Worm (Caenorhabditis elegans) whole organism, L4 larva: ENCODE data around the gene T26H5.8.
A peak's percentile ranks its signal among the peaks of the same experiment; 100 is the strongest.

Source experiments
- D1046.2 ChIP-seq: fragments of 200-800 bp; sonication (Bioruptor generic); IDR thresholded peaks from 2 replicates; pipeline ENCODE4 v1.3.6; 2022; ENCODE audit warnings: missing genetic modification characterization, missing compliant biosample characterization
- F26F4.8 ChIP-seq: fragments of 200-800 bp; sonication (Bioruptor generic); conservative IDR thresholded peaks from 2 replicates; pipeline ENCODE4 v1.3.6; 2022; ENCODE audit warnings: missing genetic modification characterization, missing compliant biosample characterization
- F49E8.2 ChIP-seq: sonication (generic microtip); optimal IDR thresholded peaks from 2 replicates; lab custom pipeline; 2016; ENCODE audit warnings: missing compliant biosample characterization, mild to moderate bottlenecking, missing genetic modification characterization, borderline replicate concordance
- T20F7.1 ChIP-seq: fragments of 200-800 bp; sonication (Bioruptor generic); optimal IDR thresholded peaks from 2 replicates; lab custom pipeline; 2018; ENCODE audit warnings: mild to moderate bottlenecking, missing genetic modification characterization, missing compliant biosample characterization
- T26A8.4 ChIP-seq: fragments of 200-800 bp; sonication (Bioruptor generic); IDR thresholded peaks from 2 replicates; pipeline ENCODE4 v1.3.6; 2022; ENCODE audit warnings: missing genetic modification characterization, missing compliant biosample characterization
- Y105C5A.15 ChIP-seq: fragments of 200-800 bp; sonication (Bioruptor generic); IDR thresholded peaks from 2 replicates; pipeline ENCODE4 v1.3.6; 2022; ENCODE audit warnings: missing genetic modification characterization, missing compliant biosample characterization
- ama-1 ChIP-seq: fragments of 150-350 bp; optimal IDR thresholded peaks from 2 replicates; lab custom pipeline; 2014; ENCODE audit warnings: inconsistent platforms, mixed read lengths
- arid-1 ChIP-seq: fragments of 200-800 bp; sonication (Bioruptor generic); conservative IDR thresholded peaks from 2 replicates; pipeline ENCODE4 v1.3.6; 2022; ENCODE audit warnings: missing genetic modification reagents, missing genetic modification characterization, missing compliant biosample characterization
- ceh-20 ChIP-seq: fragments of 200-800 bp; sonication (Bioruptor generic); IDR thresholded peaks from 2 replicates; pipeline ENCODE4 v1.3.6; 2022; ENCODE audit warnings: missing genetic modification reagents, missing genetic modification characterization, missing compliant biosample characterization
- ceh-28 ChIP-seq: fragments of 150-350 bp; optimal IDR thresholded peaks from 2 replicates; lab custom pipeline; 2014; ENCODE audit warnings: missing biosample characterization, missing genetic modification reagents, missing genetic modification characterization
- ceh-44 ChIP-seq: fragments of 200-800 bp; sonication (Bioruptor generic); IDR thresholded peaks from 2 replicates; pipeline ENCODE4 v1.3.6; 2022; ENCODE audit warnings: missing genetic modification reagents, missing genetic modification characterization, missing compliant biosample characterization
- ceh-82 ChIP-seq: sonication (generic microtip); optimal IDR thresholded peaks from 2 replicates; lab custom pipeline; 2017; ENCODE audit warnings: missing biosample characterization, missing genetic modification characterization
- dmd-6 ChIP-seq: fragments of 200-800 bp; sonication (Bioruptor generic); IDR thresholded peaks from 2 replicates; pipeline ENCODE4 v1.3.6; 2022; ENCODE audit warnings: missing genetic modification reagents, missing genetic modification characterization, missing compliant biosample characterization
- dmd-8 ChIP-seq: fragments of 200-800 bp; sonication (Bioruptor generic); IDR thresholded peaks from 2 replicates; pipeline ENCODE4 v1.3.6; 2022; ENCODE audit warnings: missing genetic modification characterization, missing compliant biosample characterization
- dpl-1 ChIP-seq: fragments of 150-350 bp; optimal IDR thresholded peaks from 2 replicates; lab custom pipeline; 2014; ENCODE audit warnings: missing biosample characterization, missing genetic modification reagents, missing genetic modification characterization
- egl-43 ChIP-seq: fragments of 200-800 bp; sonication (Bioruptor generic); IDR thresholded peaks from 2 replicates; pipeline ENCODE4 v1.3.6; 2022; ENCODE audit warnings: missing genetic modification reagents, missing genetic modification characterization, missing compliant biosample characterization
- hlh-30 ChIP-seq: sonication (generic microtip); optimal IDR thresholded peaks from 2 replicates; lab custom pipeline; 2017; ENCODE audit warnings: antibody characterized with exemption, mild to moderate bottlenecking, missing genetic modification characterization, missing compliant biosample characterization; ENCODE audit not compliant: insufficient read depth
- jun-1 ChIP-seq: fragments of 150-350 bp; optimal IDR thresholded peaks from 2 replicates; lab custom pipeline; 2014; ENCODE audit warnings: missing biosample characterization, missing genetic modification reagents, missing genetic modification characterization
- lim-7 ChIP-seq: fragments of 200-800 bp; sonication (Bioruptor generic); IDR thresholded peaks from 2 replicates; pipeline ENCODE4 v1.3.6; 2022; ENCODE audit warnings: missing genetic modification characterization, missing compliant biosample characterization
- lin-13 ChIP-seq: fragments of 150-350 bp; optimal IDR thresholded peaks from 2 replicates; lab custom pipeline; 2014; ENCODE audit warnings: missing biosample characterization, missing genetic modification reagents, missing genetic modification characterization
- lin-29 ChIP-seq: fragments of 200-800 bp; sonication (Bioruptor generic); IDR thresholded peaks from 2 replicates; pipeline ENCODE4 v1.3.6; 2022; ENCODE audit warnings: missing genetic modification reagents, missing genetic modification characterization, missing compliant biosample characterization
- lin-38 ChIP-seq: fragments of 200-800 bp; sonication (Bioruptor generic); IDR thresholded peaks from 2 replicates; pipeline ENCODE4 v1.3.6; 2022; ENCODE audit warnings: missing genetic modification reagents, missing genetic modification characterization, missing compliant biosample characterization
- lin-39 ChIP-seq: fragments of 150-350 bp; optimal IDR thresholded peaks from 2 replicates; lab custom pipeline; 2014; ENCODE audit warnings: missing biosample characterization, missing genetic modification reagents, missing genetic modification characterization
- lir-3 ChIP-seq: sonication (generic microtip); optimal IDR thresholded peaks from 2 replicates; lab custom pipeline; 2016; ENCODE audit warnings: mild to moderate bottlenecking, missing genetic modification characterization, missing compliant biosample characterization
- madf-5 ChIP-seq, 2 experiments: fragments of 200-800 bp; sonication (Bioruptor generic); IDR thresholded peaks; 2 replicates each; pipeline ENCODE4 v1.3.6; 2022; ENCODE audit warnings: missing compliant biosample characterization in 2 of 2, missing genetic modification characterization in 2 of 2
- madf-9 ChIP-seq: fragments of 200-800 bp; sonication (Bioruptor generic); conservative IDR thresholded peaks from 2 replicates; pipeline ENCODE4 v1.3.6; 2022; ENCODE audit warnings: missing genetic modification reagents, missing genetic modification characterization, missing compliant biosample characterization
- mdl-1 ChIP-seq, 2 experiments: fragments of 150-350 bp in 1 of 2; sonication (generic microtip) in 1 of 2; optimal IDR thresholded peaks; 2 replicates each; lab custom pipeline; 2014 to 2017; ENCODE audit warnings: missing biosample characterization in 2 of 2, missing genetic modification characterization in 2 of 2
- mes-2 ChIP-seq: sonication (generic microtip); optimal IDR thresholded peaks from 2 replicates; lab custom pipeline; 2016; ENCODE audit warnings: missing genotype, mild to moderate bottlenecking, missing genetic modification characterization, missing compliant biosample characterization; ENCODE audit not compliant: poor library complexity, severe bottlenecking
- nhr-111 ChIP-seq: fragments of 200-800 bp; sonication (Bioruptor generic); optimal IDR thresholded peaks from 2 replicates; lab custom pipeline; 2018; ENCODE audit warnings: mild to moderate bottlenecking, missing genetic modification characterization, missing compliant biosample characterization
- pha-4 ChIP-seq, 2 experiments: fragments of 150-350 bp in 1 of 2; fragments of 200-800 bp in 1 of 2; sonication (Bioruptor generic) in 1 of 2; IDR thresholded peaks in 1 of 2; optimal IDR thresholded peaks in 1 of 2; 2 replicates each; pipeline versions ENCODE4 v1.3.6 to Lab custom; 2014 to 2022; ENCODE audit warnings: missing genetic modification characterization in 2 of 2, missing genetic modification reagents in 2 of 2, missing biosample characterization in 1 of 2, missing compliant biosample characterization in 1 of 2
- php-3 ChIP-seq: fragments of 200-800 bp; sonication (Bioruptor generic); IDR thresholded peaks from 2 replicates; pipeline ENCODE4 v1.3.6; 2022; ENCODE audit warnings: missing genetic modification reagents, missing genetic modification characterization, missing compliant biosample characterization
- rbr-2 ChIP-seq: sonication (generic microtip); optimal IDR thresholded peaks from 2 replicates; lab custom pipeline; 2016; ENCODE audit warnings: missing genotype, missing genetic modification characterization, missing compliant biosample characterization
- saeg-2 ChIP-seq: fragments of 200-800 bp; sonication (Bioruptor generic); IDR thresholded peaks from 2 replicates; pipeline ENCODE4 v1.3.6; 2022; ENCODE audit warnings: missing genetic modification reagents, missing genetic modification characterization, missing compliant biosample characterization
- skn-1 ChIP-seq: fragments of 150-350 bp; optimal IDR thresholded peaks from 2 replicates; lab custom pipeline; 2014; ENCODE audit warnings: missing biosample characterization, missing genetic modification characterization
- snpc-1.2 ChIP-seq: fragments of 200-800 bp; sonication (Bioruptor generic); IDR thresholded peaks from 2 replicates; pipeline ENCODE4 v1.3.6; 2022; ENCODE audit warnings: missing genetic modification reagents, missing genetic modification characterization, missing compliant biosample characterization
- spr-1 ChIP-seq: sonication (generic microtip); optimal IDR thresholded peaks from 2 replicates; lab custom pipeline; 2016; ENCODE audit warnings: mild to moderate bottlenecking, missing genetic modification characterization, missing compliant biosample characterization
- spr-3 ChIP-seq: fragments of 200-800 bp; sonication (Bioruptor generic); optimal IDR thresholded peaks from 2 replicates; lab custom pipeline; 2018; ENCODE audit warnings: mild to moderate bottlenecking, missing genetic modification characterization, missing compliant biosample characterization
- unc-62 ChIP-seq, 3 experiments: fragments of 150-350 bp in 1 of 3; sonication (generic microtip); optimal IDR thresholded peaks in 2 of 3; peaks in 1 of 3; 1 replicate in 1 of 3; 2 replicates in 2 of 3; lab custom pipeline; 2014 to 2017; ENCODE audit warnings: missing biosample characterization in 3 of 3, missing genetic modification characterization in 3 of 3, missing genetic modification reagents in 3 of 3, missing genotype in 1 of 3
- vab-7 ChIP-seq: fragments of 200-800 bp; sonication (Bioruptor generic); IDR thresholded peaks from 2 replicates; pipeline ENCODE4 v1.3.6; 2022; ENCODE audit warnings: missing genetic modification reagents, missing genetic modification characterization, missing compliant biosample characterization
- zip-11 ChIP-seq: fragments of 200-800 bp; sonication (Bioruptor generic); IDR thresholded peaks from 2 replicates; pipeline ENCODE4 v1.3.6; 2022; ENCODE audit warnings: missing genetic modification characterization, missing compliant biosample characterization
- ztf-7 ChIP-seq: fragments of 150-350 bp; optimal IDR thresholded peaks from 2 replicates; lab custom pipeline; 2014; ENCODE audit warnings: missing biosample characterization, missing genetic modification characterization

Gene T26H5.8

ce11 chrV:15454322-15454721 lies 21.8 kb upstream of the T26H5.8 start (continued):
- TF ChIP-seq hlh-30 (tag; lab: Kevin White, UChicago) = no peak
- TF ChIP-seq skn-1 = no peak
- TF ChIP-seq spr-3 = no peak
- TF ChIP-seq dmd-8 (GFP tag; lab: Robert Waterston, UW) = peak; percentile 87
- TF ChIP-seq snpc-1.2 (GFP tag; lab: Robert Waterston, UW) = peak; percentile 73
- no peak for TF ChIP-seq dmd-6
- TF ChIP-seq D1046.2 (GFP tag; lab: Robert Waterston, UW) = peak; percentile 53; the same call in 1 of the 2 replicates
- TF ChIP-seq Y105C5A.15 (GFP tag; lab: Robert Waterston, UW) = peak; percentile 82; the same call in 1 of the 2 replicates
- TF ChIP-seq nhr-111 (GFP tag; lab: Kevin White, UChicago) = peak; percentile 39
- TF ChIP-seq egl-43 (GFP tag; lab: Robert Waterston, UW) = peak; percentile 89; the same call in 1 of the 2 replicates
- no peak for TF ChIP-seq dpl-1
- 0 out of 2 replicates have a peak, but pooled peaks have one; percentile 41 for TF ChIP-seq php-3 (GFP tag; lab: Robert Waterston, UW)
- no peak for TF ChIP-seq ceh-82
- 0 out of 2 replicates have a peak, but pooled peaks have one; percentile 66 for TF ChIP-seq F26F4.8 (GFP tag; lab: Robert Waterston, UW)
- TF ChIP-seq rbr-2 = no peak
- TF ChIP-seq ceh-28 = no peak
- TF ChIP-seq lin-13 (GFP tag; lab: Kevin White, UChicago) = no peak
- 0 out of 2 replicates have a peak, but pooled peaks have one; percentile 49 for TF ChIP-seq vab-7
- TF ChIP-seq lim-7 (GFP tag; lab: Robert Waterston, UW) = peak; percentile 77
- no peak for TF ChIP-seq spr-1 (tag; lab: Kevin White, UChicago)
- peak; percentile 45 for TF ChIP-seq mes-2 (tag; lab: Kevin White, UChicago)
- TF ChIP-seq arid-1 (GFP tag; lab: Robert Waterston, UW) = peak; percentile 75; the same call in 1 of the 2 replicates
- TF ChIP-seq zip-11 (GFP tag; lab: Robert Waterston, UW) = no peak
- peak in 1 of 2 experiments; percentile 65; a peak in 1 of 4 replicates for TF ChIP-seq madf-5 (GFP tag; IDR thresholded peaks at IDR 0.05; lab: Robert Waterston, UW)
- TF ChIP-seq lir-3 (tag; lab: Kevin White, UChicago) = no peak
- TF ChIP-seq unc-62 (GFP tag; optimal IDR thresholded peaks at IDR 0.05 in 1 of 2; lab: Kevin White, UChicago) = no peak
- no peak for TF ChIP-seq unc-62 (tag; optimal IDR thresholded peaks at IDR 0.05; lab: Kevin White, UChicago)
- TF ChIP-seq saeg-2 = no peak
- TF ChIP-seq ceh-20 (GFP tag; lab: Robert Waterston, UW) = no peak

- TF ChIP-seq pha-4 (GFP tag; IDR thresholded peaks at IDR 0.05; lab: Robert Waterston, UW) (no peak), pha-4 (tag; optimal IDR thresholded peaks at IDR 0.05; lab: Kevin White, UChicago) (no peak)
Observed at ce11 chrV:15451421-15451820, 18.9 kb upstream of the T26H5.8 start, which contains the start of gene srw-33. srw-33 (minus strand) TSS chrV:15451521.

DNA sequence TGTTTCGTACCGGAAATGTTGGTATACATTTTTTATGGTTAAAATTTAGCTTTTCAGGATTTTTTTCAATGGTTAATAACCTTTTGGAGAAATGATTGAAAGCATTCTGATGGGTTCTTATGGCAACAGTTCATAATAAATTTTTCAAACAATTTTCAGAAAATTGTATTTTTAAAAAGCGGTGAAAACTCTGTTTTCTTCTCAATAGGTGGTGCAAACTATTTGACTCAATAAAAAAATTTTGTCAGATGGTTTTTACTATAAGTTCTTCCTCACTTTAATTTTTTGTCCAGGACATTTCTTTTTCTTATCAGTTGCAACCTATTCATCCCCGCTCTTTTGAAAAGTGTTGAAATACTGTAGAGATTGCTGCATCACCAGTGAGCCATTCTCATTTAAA lies 16.3 kb upstream of the T26H5.8 start, which contains the start of gene T26H5.14:
Gene T26H5.14 (plus strand): TSS at position 301 of the 400 bp plus-strand sequence.
- TF ChIP-seq lin-38 (no peak), lin-29 (no peak), mdl-1 (tag; optimal IDR thresholded peaks at IDR 0.05; lab: Kevin White, UChicago) (no peak), T26A8.4 (no peak), lin-39 (no peak), T20F7.1 (GFP tag; lab: Kevin White, UChicago) (no peak), Y105C5A.15 (GFP tag; lab: Robert Waterston, UW) (no peak), ztf-7 (tag; lab: Kevin White, UChicago) (no peak), F49E8.2 (no peak), lir-3 (tag; lab: Kevin White, UChicago) (no peak), madf-9 (GFP tag; lab: Robert Waterston, UW) (no peak), ceh-44 (no peak), jun-1 (no peak), ama-1 (lab: Kevin White, UChicago) (no peak)
